Fruit fly (Drosophila melanogaster) whole organism, adult: ENCODE measurements around the gene CG10486.

Experiments used
- CG11617 ChIP-seq: fragments of 200-800 bp; sonication (Bioruptor generic); optimal IDR thresholded peaks from 2 replicates; lab custom pipeline; 2017; ENCODE audit warnings: mild to moderate bottlenecking, missing biosample characterization, missing genetic modification reagents, missing genetic modification characterization
- CG12768 ChIP-seq: fragments of 200-800 bp; sonication (Bioruptor generic); optimal IDR thresholded peaks from 2 replicates; lab custom pipeline; 2017; ENCODE audit warnings: missing biosample characterization, missing genetic modification characterization, mild to moderate bottlenecking, moderate library complexity, missing genetic modification reagents
- CG14711 ChIP-seq: fragments of 200-800 bp; sonication (Bioruptor generic); optimal IDR thresholded peaks from 2 replicates; lab custom pipeline; 2018; ENCODE audit warnings: missing biosample characterization, mild to moderate bottlenecking, missing genetic modification characterization, moderate library complexity
- CG33017 ChIP-seq: fragments of 200-800 bp; sonication (Bioruptor generic); optimal IDR thresholded peaks from 2 replicates; lab custom pipeline; 2018; ENCODE audit warnings: missing biosample characterization, mild to moderate bottlenecking, missing genetic modification characterization, moderate library complexity
- CG7101 ChIP-seq: fragments of 200-800 bp; sonication (Bioruptor generic); optimal IDR thresholded peaks from 2 replicates; lab custom pipeline; 2018; ENCODE audit warnings: missing biosample characterization, mild to moderate bottlenecking, missing genetic modification characterization, moderate library complexity
- Clk ChIP-seq: fragments of 200-800 bp; sonication (Bioruptor generic); optimal IDR thresholded peaks from 2 replicates; lab custom pipeline; 2017; ENCODE audit warnings: missing biosample characterization, missing genetic modification characterization
- Hr96 ChIP-seq: fragments of 200-800 bp; sonication (Bioruptor generic); optimal IDR thresholded peaks from 2 replicates; lab custom pipeline; 2016; ENCODE audit warnings: missing biosample characterization, missing genetic modification characterization
- kay ChIP-seq: fragments of 200-800 bp; sonication (Bioruptor generic); peaks from one replicate; lab custom pipeline; 2016; ENCODE audit warnings: missing biosample characterization, missing genetic modification characterization, borderline replicate concordance
- ovo ChIP-seq: fragments of 200-800 bp; sonication (Bioruptor generic); optimal IDR thresholded peaks from 2 replicates; lab custom pipeline; 2016; ENCODE audit warnings: missing biosample characterization, missing genetic modification characterization
- pad ChIP-seq: fragments of 200-800 bp; sonication (Bioruptor generic); optimal IDR thresholded peaks from 3 replicates; lab custom pipeline; 2017; ENCODE audit warnings: missing biosample characterization, missing genetic modification characterization, mild to moderate bottlenecking, moderate library complexity, missing genetic modification reagents
- tj ChIP-seq: fragments of 200-800 bp; sonication (Bioruptor generic); optimal IDR thresholded peaks from 3 replicates; lab custom pipeline; 2017; ENCODE audit warnings: missing biosample characterization, mild to moderate bottlenecking, missing genetic modification characterization, moderate library complexity

- TF ChIP-seq CG11617 (GFP tag; lab: Kevin White, UChicago) (no peak), CG14711 (no peak), Clk (no peak), ovo (no peak), tj (GFP tag; lab: Kevin White, UChicago) (no peak), pad (GFP tag; lab: Kevin White, UChicago) (no peak), kay (GFP tag; lab: Kevin White, UChicago) (no peak), CG33017 (tag; lab: Kevin White, UChicago) (no peak), CG12768 (GFP tag; lab: Kevin White, UChicago) (no peak), CG7101 (tag; lab: Kevin White, UChicago) (no peak), Hr96 (GFP tag; lab: Kevin White, UChicago) (no peak)
Measured at dm6 chr3L:5940431-5940830, 33.9 kb upstream of the CG10486 start.
